Worm (Caenorhabditis elegans): ENCODE results near the gene dsh-2.

- TF ChIP-seq nhr-179 (tag; optimal IDR thresholded peaks at IDR 0.05) (no peak), snpc-4 (GFP tag; optimal IDR thresholded peaks at IDR 0.05) (no peak), snpc-4 (tag; optimal IDR thresholded peaks at IDR 0.05) (no peak), lin-54 (GFP tag; optimal IDR thresholded peaks at IDR 0.05) (no peak), efl-1 (GFP tag; optimal IDR thresholded peaks at IDR 0.05) (no peak), snpc-1.1 (tag; optimal IDR thresholded peaks at IDR 0.05; ENCODE audit: insufficient read depth) (no peak)
Measured at ce11 chrII:5099649-5100048, 18.7 kb upstream of the dsh-2 start, which contains the start of gene C04G6.6.
